Worm (Caenorhabditis elegans): ENCODE measurements around the gene K10D2.5.

ce11 chrIII:5215375-5215774, 42.9 kb downstream of the K10D2.5 start, which contains the start of gene ZC155.4:
- TF ChIP-seq nhr-77 (tag; optimal IDR thresholded peaks at IDR 0.05) (no peak), ama-1 (optimal IDR thresholded peaks at IDR 0.05) (no peak), nhr-23 (tag; optimal IDR thresholded peaks at IDR 0.05) (no peak)
